Worm (Caenorhabditis elegans) whole organism, L2 larva: Measurements from ENCODE around the gene dbl-1.

ENCODE experiments used
- elt-3 ChIP-seq: sonication (generic microtip); optimal IDR thresholded peaks from 2 replicates; lab custom pipeline; 2017; ENCODE audit warnings: missing biosample characterization, missing genetic modification characterization
- lin-13 ChIP-seq: fragments of 150-350 bp; optimal IDR thresholded peaks from 2 replicates; lab custom pipeline; 2014; ENCODE audit warnings: missing biosample characterization, missing genetic modification reagents, missing genetic modification characterization
- snpc-4 ChIP-seq: fragments of 150-350 bp; optimal IDR thresholded peaks from 2 replicates; lab custom pipeline; 2014; ENCODE audit warnings: missing biosample characterization, missing genetic modification characterization
- unc-62 ChIP-seq: fragments of 150-350 bp; optimal IDR thresholded peaks from 2 replicates; lab custom pipeline; 2014; ENCODE audit warnings: missing biosample characterization, missing genetic modification reagents, missing genetic modification characterization

ce11 chrV:6799564-6799963, 41.6 kb downstream of the dbl-1 start, which contains the start of gene dmsr-9:
- TF ChIP-seq snpc-4 (tag; lab: Kevin White, UChicago), result no peak
- TF ChIP-seq lin-13 (GFP tag; lab: Kevin White, UChicago), result no peak
- TF ChIP-seq elt-3 (tag; lab: Kevin White, UChicago), result no peak
- TF ChIP-seq unc-62 (GFP tag; lab: Kevin White, UChicago), result no peak
